Worm (Caenorhabditis elegans) whole organism, L1 larva: Measurements from ENCODE around the gene mms-19.
A peak's percentile ranks its signal among the peaks of the same experiment; 100 is the strongest.

ENCODE experiments used
- C04F5.9 ChIP-seq: sonication (generic microtip); optimal IDR thresholded peaks from 2 replicates; lab custom pipeline; 2016; ENCODE audit warnings: missing genetic modification characterization, missing compliant biosample characterization
- C16A3.4 ChIP-seq: fragments of 150-350 bp; optimal IDR thresholded peaks from 2 replicates; lab custom pipeline; 2014; ENCODE audit warnings: missing biosample characterization, missing genetic modification characterization
- F16B12.6 ChIP-seq: fragments of 150-350 bp; optimal IDR thresholded peaks from 2 replicates; lab custom pipeline; 2014; ENCODE audit warnings: missing biosample characterization, missing genetic modification characterization
- Y116A8C.19 ChIP-seq: sonication (generic microtip); optimal IDR thresholded peaks from 2 replicates; lab custom pipeline; 2016; ENCODE audit warnings: missing compliant biosample characterization, missing genetic modification characterization, borderline replicate concordance
- aha-1 ChIP-seq: fragments of 150-350 bp; optimal IDR thresholded peaks from 2 replicates; lab custom pipeline; 2014; ENCODE audit warnings: missing biosample characterization, missing genetic modification characterization
- blmp-1 ChIP-seq: fragments of 150-350 bp; optimal IDR thresholded peaks from 2 replicates; lab custom pipeline; 2014; ENCODE audit warnings: missing biosample characterization, missing genetic modification characterization
- ceh-63 ChIP-seq: fragments of 200-800 bp; sonication (Bioruptor generic); optimal IDR thresholded peaks from 2 replicates; lab custom pipeline; 2018; ENCODE audit warnings: mild to moderate bottlenecking, missing genetic modification characterization, missing compliant biosample characterization
- ceh-88 ChIP-seq: fragments of 200-800 bp; sonication (Bioruptor generic); IDR thresholded peaks from 2 replicates; pipeline ENCODE4 v1.3.6; 2022; ENCODE audit warnings: missing genetic modification characterization, missing compliant biosample characterization
- ceh-90 ChIP-seq: sonication (generic microtip); optimal IDR thresholded peaks from 2 replicates; lab custom pipeline; 2016; ENCODE audit warnings: missing genetic modification characterization, missing compliant biosample characterization
- dsc-1 ChIP-seq: sonication (generic microtip); optimal IDR thresholded peaks from 2 replicates; lab custom pipeline; 2016; ENCODE audit warnings: mild to moderate bottlenecking, missing genetic modification characterization, missing compliant biosample characterization
- efl-1 ChIP-seq, 4 experiments: fragments of 150-350 bp; optimal IDR thresholded peaks in 3 of 4; peaks in 1 of 4; 1 replicate in 1 of 4; 2 replicates in 3 of 4; lab custom pipeline; 2014; ENCODE audit warnings: missing biosample characterization in 2 of 4, missing genetic modification characterization in 2 of 4, missing genetic modification reagents in 2 of 4
- efl-3 ChIP-seq: fragments of 200-800 bp; sonication (Bioruptor generic); optimal IDR thresholded peaks from 2 replicates; lab custom pipeline; 2018; ENCODE audit warnings: mild to moderate bottlenecking, missing genetic modification characterization, missing compliant biosample characterization
- egl-13 ChIP-seq: sonication (generic microtip); optimal IDR thresholded peaks from 2 replicates; lab custom pipeline; 2016; ENCODE audit warnings: missing genotype, missing genetic modification reagents, missing genetic modification characterization, missing compliant biosample characterization
- elt-2 ChIP-seq: sonication (generic microtip); optimal IDR thresholded peaks from 2 replicates; lab custom pipeline; 2016; ENCODE audit warnings: missing genetic modification characterization, mild to moderate bottlenecking, inconsistent platforms, missing compliant biosample characterization, missing genetic modification reagents
- elt-3 ChIP-seq, 6 experiments: fragments of 150-350 bp in 1 of 6; sonication (generic microtip); optimal IDR thresholded peaks; 2 replicates each; lab custom pipeline; 2017 to 2018; ENCODE audit warnings: missing biosample characterization in 6 of 6, missing genetic modification characterization in 6 of 6, inconsistent platforms in 1 of 6
- fkh-8 ChIP-seq: sonication (generic microtip); optimal IDR thresholded peaks from 2 replicates; lab custom pipeline; 2016; ENCODE audit warnings: mild to moderate bottlenecking, missing genetic modification characterization, missing compliant biosample characterization
- fos-1 ChIP-seq: fragments of 150-350 bp; optimal IDR thresholded peaks from 2 replicates; lab custom pipeline; 2014; ENCODE audit warnings: missing biosample characterization, missing genetic modification characterization
- grh-1 ChIP-seq: fragments of 200-800 bp; sonication (Bioruptor generic); IDR thresholded peaks from 2 replicates; pipeline ENCODE4 v1.3.6; 2022; ENCODE audit warnings: missing genetic modification reagents, missing genetic modification characterization, missing compliant biosample characterization
- hlh-17 ChIP-seq: fragments of 200-800 bp; sonication (Bioruptor generic); optimal IDR thresholded peaks from 2 replicates; lab custom pipeline; 2018; ENCODE audit warnings: missing genetic modification characterization, mild to moderate bottlenecking, missing compliant biosample characterization, moderate library complexity, borderline replicate concordance
- hlh-4 ChIP-seq: sonication (generic microtip); optimal IDR thresholded peaks from 2 replicates; lab custom pipeline; 2016; ENCODE audit warnings: mild to moderate bottlenecking, missing genetic modification characterization, missing compliant biosample characterization
- hpl-2 ChIP-seq: fragments of 150-350 bp; optimal IDR thresholded peaks from 2 replicates; lab custom pipeline; 2014; ENCODE audit warnings: missing biosample characterization, missing genetic modification reagents, missing genetic modification characterization
- irx-1 ChIP-seq: sonication (generic microtip); optimal IDR thresholded peaks from 2 replicates; lab custom pipeline; 2016; ENCODE audit warnings: missing genetic modification characterization, missing compliant biosample characterization
- jun-1 ChIP-seq: fragments of 150-350 bp; optimal IDR thresholded peaks from 2 replicates; lab custom pipeline; 2014; ENCODE audit warnings: missing biosample characterization, missing genetic modification reagents, missing genetic modification characterization
- lin-13 ChIP-seq: fragments of 150-350 bp; optimal IDR thresholded peaks from 2 replicates; lab custom pipeline; 2014; ENCODE audit warnings: missing biosample characterization, missing genetic modification reagents, missing genetic modification characterization
- lin-14 ChIP-seq: fragments of 200-800 bp; sonication (Bioruptor generic); optimal IDR thresholded peaks from 2 replicates; lab custom pipeline; 2018; ENCODE audit warnings: mild to moderate bottlenecking, missing genetic modification characterization, moderate library complexity, missing compliant biosample characterization
- lin-35 ChIP-seq, 2 experiments: fragments of 150-350 bp; optimal IDR thresholded peaks; 2 replicates each; lab custom pipeline; 2014; ENCODE audit warnings: missing biosample characterization in 2 of 2, missing genetic modification characterization in 2 of 2, missing genetic modification reagents in 2 of 2
- lin-39 ChIP-seq: fragments of 150-350 bp; optimal IDR thresholded peaks from 2 replicates; lab custom pipeline; 2014; ENCODE audit warnings: missing biosample characterization, missing genetic modification reagents, missing genetic modification characterization
- lir-3 ChIP-seq: sonication (generic microtip); optimal IDR thresholded peaks from 2 replicates; lab custom pipeline; 2016; ENCODE audit warnings: mild to moderate bottlenecking, missing genetic modification characterization, moderate library complexity, missing compliant biosample characterization; ENCODE audit not compliant: poor library complexity
- mab-9 ChIP-seq: fragments of 200-800 bp; sonication (Bioruptor generic); IDR thresholded peaks from 2 replicates; pipeline ENCODE4 v1.3.6; 2022; ENCODE audit warnings: missing genetic modification reagents, missing genetic modification characterization, missing compliant biosample characterization
- mdl-1 ChIP-seq, 2 experiments: fragments of 150-350 bp; optimal IDR thresholded peaks; 2 replicates each; lab custom pipeline; 2014 to 2017; ENCODE audit warnings: missing biosample characterization in 2 of 2, missing genetic modification characterization in 2 of 2, inconsistent platforms in 1 of 2
- mep-1 ChIP-seq: fragments of 150-350 bp; optimal IDR thresholded peaks from 2 replicates; lab custom pipeline; 2014; ENCODE audit warnings: missing biosample characterization, missing genetic modification characterization
- nhr-11 ChIP-seq: fragments of 150-350 bp; optimal IDR thresholded peaks from 2 replicates; lab custom pipeline; 2014; ENCODE audit warnings: missing biosample characterization, missing genetic modification characterization
- nhr-12 ChIP-seq: sonication (generic microtip); optimal IDR thresholded peaks from 2 replicates; lab custom pipeline; 2017; ENCODE audit warnings: missing biosample characterization, missing genetic modification characterization
- nhr-20 ChIP-seq: sonication (generic microtip); optimal IDR thresholded peaks from 2 replicates; lab custom pipeline; 2016; ENCODE audit warnings: mild to moderate bottlenecking, missing genetic modification characterization, missing compliant biosample characterization
- nhr-28 ChIP-seq: fragments of 150-350 bp; optimal IDR thresholded peaks from 2 replicates; lab custom pipeline; 2014; ENCODE audit warnings: missing biosample characterization, missing genetic modification characterization
- nhr-47 ChIP-seq: sonication (generic microtip); optimal IDR thresholded peaks from 2 replicates; lab custom pipeline; 2016; ENCODE audit warnings: mild to moderate bottlenecking, missing genetic modification characterization, moderate library complexity, missing compliant biosample characterization
- nhr-76 ChIP-seq: sonication (generic microtip); optimal IDR thresholded peaks from 2 replicates; lab custom pipeline; 2017; ENCODE audit warnings: missing biosample characterization, missing genetic modification characterization
- nhr-85 ChIP-seq: sonication (generic microtip); peaks from one replicate; lab custom pipeline; 2016; ENCODE audit warnings: missing genetic modification characterization, inconsistent platforms, missing compliant biosample characterization
- nhr-90 ChIP-seq: sonication (generic microtip); optimal IDR thresholded peaks from 2 replicates; lab custom pipeline; 2016; ENCODE audit warnings: mild to moderate bottlenecking, missing genetic modification characterization, missing compliant biosample characterization; ENCODE audit not compliant: poor library complexity
- pag-3 ChIP-seq: sonication (generic microtip); optimal IDR thresholded peaks from 2 replicates; lab custom pipeline; 2017; ENCODE audit warnings: missing genetic modification characterization, mild to moderate bottlenecking, missing compliant biosample characterization, antibody characterized with exemption, borderline replicate concordance; ENCODE audit not compliant: insufficient read depth
- pqm-1 ChIP-seq: sonication (generic microtip); optimal IDR thresholded peaks from 3 replicates; lab custom pipeline; 2017; ENCODE audit warnings: missing biosample characterization, missing genetic modification characterization
- skn-1 ChIP-seq: fragments of 150-350 bp; optimal IDR thresholded peaks from 2 replicates; lab custom pipeline; 2014; ENCODE audit warnings: missing biosample characterization, missing genetic modification characterization
- snpc-4 ChIP-seq: fragments of 150-350 bp; optimal IDR thresholded peaks from 2 replicates; lab custom pipeline; 2014; ENCODE audit warnings: missing biosample characterization, missing genetic modification characterization
- snu-23 ChIP-seq: sonication (generic microtip); optimal IDR thresholded peaks from 2 replicates; lab custom pipeline; 2016; ENCODE audit warnings: missing genetic modification characterization, missing compliant biosample characterization
- sup-37 ChIP-seq: fragments of 200-800 bp; sonication (Bioruptor generic); optimal IDR thresholded peaks from 2 replicates; lab custom pipeline; 2018; ENCODE audit warnings: mild to moderate bottlenecking, missing genetic modification characterization, missing compliant biosample characterization
- swsn-7 ChIP-seq: sonication (generic microtip); optimal IDR thresholded peaks from 2 replicates; lab custom pipeline; 2016; ENCODE audit warnings: missing genetic modification characterization, missing compliant biosample characterization
- unc-30 ChIP-seq: sonication (generic microtip); optimal IDR thresholded peaks from 2 replicates; lab custom pipeline; 2017; ENCODE audit warnings: missing biosample characterization, missing genetic modification characterization
- unc-62 ChIP-seq: fragments of 150-350 bp; optimal IDR thresholded peaks from 2 replicates; lab custom pipeline; 2014; ENCODE audit warnings: missing biosample characterization, missing genetic modification reagents, missing genetic modification characterization
- unc-98 ChIP-seq: fragments of 200-800 bp; sonication (Bioruptor generic); IDR thresholded peaks from 2 replicates; pipeline ENCODE4 v1.3.6; 2022; ENCODE audit warnings: missing genetic modification characterization, missing compliant biosample characterization
- vab-15 ChIP-seq: sonication (generic microtip); optimal IDR thresholded peaks from 2 replicates; lab custom pipeline; 2017; ENCODE audit warnings: missing genotype, mild to moderate bottlenecking, missing genetic modification characterization, missing compliant biosample characterization
- ztf-11 ChIP-seq, 2 experiments: sonication (generic microtip); optimal IDR thresholded peaks; 2 replicates each; lab custom pipeline; 2016 to 2017; ENCODE audit warnings: missing genetic modification characterization in 2 of 2, missing biosample characterization in 1 of 2, missing compliant biosample characterization in 1 of 2

The mms-19 gene

DNA sequence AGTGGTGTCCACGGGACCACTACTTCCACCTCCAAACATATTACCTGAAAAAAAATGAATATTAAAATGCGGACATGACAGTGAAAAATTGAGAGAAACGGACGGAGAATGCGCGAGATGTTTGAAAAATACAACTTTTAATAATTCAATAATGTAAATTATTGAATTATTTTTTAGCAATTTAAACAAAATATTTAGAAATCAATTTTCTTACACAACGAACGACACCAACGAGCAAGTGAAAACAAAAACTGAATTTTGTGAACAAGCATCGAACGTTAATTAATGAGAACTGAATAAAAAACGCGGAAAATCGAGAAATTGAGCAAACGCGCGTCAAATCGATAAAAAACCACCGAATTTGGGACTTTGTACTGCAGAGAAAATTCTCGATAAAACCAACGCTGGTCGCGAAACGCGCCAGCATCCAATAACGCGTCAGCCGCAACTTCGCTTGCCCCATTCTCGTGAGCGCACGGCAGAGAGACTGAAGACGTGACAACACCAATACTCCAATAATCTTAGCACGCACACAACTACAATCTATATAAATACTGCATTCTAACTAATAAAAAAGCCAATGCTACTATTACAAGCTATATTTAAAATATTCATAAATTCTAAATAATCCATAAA, 9.2 kb upstream of the mms-19 start, which contains the start of the genes dnj-19 and nhr-47:
Gene dnj-19 (minus strand): TSS at position 51 of the 636 bp plus-strand sequence.
Gene nhr-47 (plus strand): TSS at position 447 of the 636 bp plus-strand sequence.
- TF ChIP-seq nhr-12 (tag; lab: Kevin White, UChicago) (peak; percentile 36), efl-1 (optimal IDR thresholded peaks at IDR 0.05; lab: Kevin White, UChicago) (peak; percentile 88), efl-1 (GFP tag; optimal IDR thresholded peaks at IDR 0.05 in 1 of 2; lab: Kevin White, UChicago) (peak; percentile 81 to 98), efl-3 (GFP tag; lab: Kevin White, UChicago) (peak; percentile 51), nhr-90 (tag; lab: Kevin White, UChicago) (peak; percentile 94), elt-2 (tag; lab: Kevin White, UChicago) (peak; percentile 73), C16A3.4 (peak; percentile 88), unc-62 (GFP tag; lab: Kevin White, UChicago) (no peak), swsn-7 (tag; lab: Kevin White, UChicago) (peak; percentile 96), nhr-11 (tag; lab: Kevin White, UChicago) (peak; percentile 82), pag-3 (peak; percentile 22), snu-23 (GFP tag; lab: Kevin White, UChicago) (peak; percentile 95), hpl-2 (peak; percentile 59), blmp-1 (tag; lab: Kevin White, UChicago) (peak; percentile 58), nhr-47 (tag; lab: Kevin White, UChicago) (no peak), fkh-8 (peak; percentile 96), lin-35 (GFP tag; optimal IDR thresholded peaks at IDR 0.05; lab: Kevin White, UChicago) (peak; percentile 87 to 90), jun-1 (tag; lab: Kevin White, UChicago) (peak; percentile 89), skn-1 (tag; lab: Kevin White, UChicago) (peak; percentile 68), Y116A8C.19 (no peak), mdl-1 (tag; optimal IDR thresholded peaks at IDR 0.05; lab: Kevin White, UChicago) (peak in 1 of 2 experiments; percentile 86), egl-13 (tag; lab: Kevin White, UChicago) (peak; percentile 92), ceh-90 (tag; lab: Kevin White, UChicago) (no peak), ceh-63 (GFP tag; lab: Kevin White, UChicago) (no peak), unc-30 (tag; lab: Kevin White, UChicago) (no peak), hlh-17 (GFP tag; lab: Kevin White, UChicago) (no peak), mab-9 (GFP tag; lab: Robert Waterston, UW) (peak; percentile 86), unc-98 (GFP tag; lab: Robert Waterston, UW) (peak; percentile 17; the same call in 1 of the 2 replicates), snpc-4 (tag; lab: Kevin White, UChicago) (peak; percentile 79), nhr-20 (tag; lab: Kevin White, UChicago) (peak; percentile 96), ceh-88 (peak; percentile 77), ztf-11 (tag; optimal IDR thresholded peaks at IDR 0.05; lab: Kevin White, UChicago) (peak in 1 of 2 experiments; percentile 72), sup-37 (peak; percentile 90), grh-1 (GFP tag; lab: Robert Waterston, UW) (peak; percentile 90), nhr-28 (tag; lab: Kevin White, UChicago) (no peak), vab-15 (tag; lab: Kevin White, UChicago) (no peak), nhr-76 (tag; lab: Kevin White, UChicago) (no peak), dsc-1 (tag; lab: Kevin White, UChicago) (peak; percentile 96), irx-1 (tag; lab: Kevin White, UChicago) (peak; percentile 88), hlh-4 (tag; lab: Kevin White, UChicago) (no peak), aha-1 (tag; lab: Kevin White, UChicago) (peak; percentile 51), lin-13 (peak; percentile 87), lin-39 (peak; percentile 83), nhr-85 (tag; lab: Kevin White, UChicago) (peak; percentile 89), elt-3 (tag; optimal IDR thresholded peaks at IDR 0.05; lab: Kevin White, UChicago) (peak in 2 of 6 experiments; percentile 71 to 84), F16B12.6 (peak; percentile 59), C04F5.9 (tag; lab: Kevin White, UChicago) (peak; percentile 28), lir-3 (peak; percentile 79), mep-1 (tag; lab: Kevin White, UChicago) (peak; percentile 94), lin-14 (GFP tag; lab: Kevin White, UChicago) (peak; percentile 93), pqm-1 (tag; lab: Kevin White, UChicago) (no peak), fos-1 (peak; percentile 72)
